Fruit fly (Drosophila melanogaster): ENCODE data around the gene CheA84a.

- TF ChIP-seq Crg-1 (GFP tag; optimal IDR thresholded peaks at IDR 0.05), result no peak
- TF ChIP-seq pad (GFP tag; optimal IDR thresholded peaks at IDR 0.05), result no peak
These were observed 763 bp upstream of the CheA84a start for dm6 chr3R:8205292-8205893.

Measured in whole organism, adult.